Worm (Caenorhabditis elegans): ENCODE data around the gene set-5.

set-5 gene

ce11 chrV:14715608-14716007 is 16.8 kb downstream of the set-5 start, which contains the start of gene R08A2.2:
R08A2.2 (minus strand) TSS chrV:14715708.
- TF ChIP-seq unc-3 (GFP tag; conservative IDR thresholded peaks at IDR 0.05) = no peak
- no peak for TF ChIP-seq unc-3 (tag; optimal IDR thresholded peaks at IDR 0.05)
- no peak for TF ChIP-seq mec-3 (tag; optimal IDR thresholded peaks at IDR 0.05; ENCODE audit: borderline replicate concordance)
- TF ChIP-seq ceh-14 (tag; optimal IDR thresholded peaks at IDR 0.05) = no peak
- no peak for TF ChIP-seq ref-2 (tag; optimal IDR thresholded peaks at IDR 0.05)
- no peak for TF ChIP-seq pha-4 (tag; optimal IDR thresholded peaks at IDR 0.05)
- TF ChIP-seq ceh-6 (GFP tag; optimal IDR thresholded peaks at IDR 0.05) = no peak
- TF ChIP-seq hlh-13 (GFP tag; optimal IDR thresholded peaks at IDR 0.05) = no peak

- TF ChIP-seq pat-9 (tag; optimal IDR thresholded peaks at IDR 0.05) (no peak), ceh-9 (tag; optimal IDR thresholded peaks at IDR 0.05) (no peak), hlh-6 (tag; optimal IDR thresholded peaks at IDR 0.05) (no peak), pag-3 (tag; optimal IDR thresholded peaks at IDR 0.05; ENCODE audit: borderline replicate concordance) (no peak), Y22D7AL.16 (tag; optimal IDR thresholded peaks at IDR 0.05) (no peak), ztf-16 (tag; optimal IDR thresholded peaks at IDR 0.05) (no peak), rnt-1 (tag; optimal IDR thresholded peaks at IDR 0.05) (no peak), nhr-232 (tag; optimal IDR thresholded peaks at IDR 0.05) (no peak), sox-2 (GFP tag; IDR thresholded peaks at IDR 0.05) (no peak), pax-1 (tag; optimal IDR thresholded peaks at IDR 0.05) (no peak), lim-6 (tag; optimal IDR thresholded peaks at IDR 0.05) (no peak), unc-86 (tag; optimal IDR thresholded peaks at IDR 0.05) (no peak), dve-1 (tag; optimal IDR thresholded peaks at IDR 0.05) (no peak), unc-42 (tag; optimal IDR thresholded peaks at IDR 0.05) (no peak), K09A11.1 (tag; optimal IDR thresholded peaks at IDR 0.05; ENCODE audit: insufficient read depth) (no peak), lin-11 (tag; optimal IDR thresholded peaks at IDR 0.05) (no peak), ceh-45 (GFP tag; IDR thresholded peaks at IDR 0.05) (no peak), zip-5 (tag; optimal IDR thresholded peaks at IDR 0.05) (no peak), ets-4 (tag; optimal IDR thresholded peaks at IDR 0.05) (no peak)
Measured at ce11 chrV:14716114-14716513, 17.3 kb downstream of the set-5 start, which contains the start of gene fbxa-147. fbxa-147 (plus strand) TSS chrV:14716499.

ce11 chrV:14719491-14719890 is 20.7 kb downstream of the set-5 start, which contains the start of gene R08A2.1:
R08A2.1 (minus strand) TSS chrV:14719591.
- TF ChIP-seq ceh-22 (tag; optimal IDR thresholded peaks at IDR 0.05) (no peak), ets-4 (tag; optimal IDR thresholded peaks at IDR 0.05) (no peak)

- TF ChIP-seq K02D7.2 (tag; optimal IDR thresholded peaks at IDR 0.05) = no peak
- TF ChIP-seq unc-55 (GFP tag; optimal IDR thresholded peaks at IDR 0.05) = no peak
- TF ChIP-seq pqm-1 (tag; optimal IDR thresholded peaks at IDR 0.05) = no peak
- TF ChIP-seq ceh-24 (tag; optimal IDR thresholded peaks at IDR 0.05) = no peak
- no peak for TF ChIP-seq ama-1 (optimal IDR thresholded peaks at IDR 0.05)
- TF ChIP-seq ceh-30 (tag; optimal IDR thresholded peaks at IDR 0.05) = no peak
- TF ChIP-seq elt-2 (tag; optimal IDR thresholded peaks at IDR 0.05) = no peak
- no peak for TF ChIP-seq lim-6 (tag; optimal IDR thresholded peaks at IDR 0.05)
- TF ChIP-seq hlh-8 (tag; optimal IDR thresholded peaks at IDR 0.05) = no peak
- no peak for TF ChIP-seq ceh-48 (tag; optimal IDR thresholded peaks at IDR 0.05)
- TF ChIP-seq nfya-1 (tag; optimal IDR thresholded peaks at IDR 0.05) = no peak
- no peak for TF ChIP-seq ref-2 (tag; optimal IDR thresholded peaks at IDR 0.05)
- no peak for TF ChIP-seq pax-1 (tag; optimal IDR thresholded peaks at IDR 0.05)
- no peak for TF ChIP-seq npax-4 (tag; optimal IDR thresholded peaks at IDR 0.05)
- no peak for TF ChIP-seq fkh-10 (GFP tag; optimal IDR thresholded peaks at IDR 0.05)
- no peak for TF ChIP-seq eyg-1 (tag; optimal IDR thresholded peaks at IDR 0.05)
- no peak for TF ChIP-seq hlh-13 (GFP tag; optimal IDR thresholded peaks at IDR 0.05)
- no peak for TF ChIP-seq ceh-2 (tag; optimal IDR thresholded peaks at IDR 0.05)
Measured at ce11 chrV:14723020-14723419, 24.3 kb downstream of the set-5 start, which contains the start of gene R08A2.7. R08A2.7 (plus strand) TSS chrV:14723320.
